Fruit fly (Drosophila melanogaster) whole organism: ENCODE results near the gene CG42307.

Source experiments
- CG8478 ChIP-seq: fragments of >200 bp; optimal IDR thresholded peaks from 2 replicates; lab custom pipeline; 2018; ENCODE audit warnings: inconsistent platforms
- Dll ChIP-seq: fragments of >200 bp; optimal IDR thresholded peaks from 2 replicates; lab custom pipeline; 2017
- EcR ChIP-seq, 2 experiments: fragments of >200 bp; optimal IDR thresholded peaks; 2 replicates each; lab custom pipeline; 2017; ENCODE audit warnings: missing biosample characterization in 2 of 2, missing genetic modification characterization in 2 of 2, missing genetic modification reagents in 2 of 2
- pan ChIP-seq: fragments of >200 bp; optimal IDR thresholded peaks from 2 replicates; lab custom pipeline; 2017
- psq ChIP-seq: fragments of >200 bp; optimal IDR thresholded peaks from 2 replicates; lab custom pipeline; 2017
- usp ChIP-seq: fragments of >200 bp; optimal IDR thresholded peaks from 2 replicates; lab custom pipeline; 2017; ENCODE audit warnings: missing biosample characterization, missing genetic modification characterization, mixed read lengths

The CG42307 gene

dm6 chr3L:7328567-7329253 lies at the start of gene CG42307, which contains the start of the genes mrva and mus312:
Gene CG42307 (plus strand): TSS chr3L:7329132.
Gene mrva (minus strand): TSS chr3L:7328842.
Gene mus312 (plus strand): TSS chr3L:7329132.
- TF ChIP-seq usp (no peak), Dll (lab: Kevin White, UChicago) (no peak), pan (lab: Kevin White, UChicago) (no peak), EcR (GFP tag; optimal IDR thresholded peaks at IDR 0.05; lab: Kevin White, UChicago) (no peak), psq (no peak), CG8478 (lab: Kevin White, UChicago) (no peak)

dm6 chr3L:7283541-7283940 lies 45.4 kb upstream of the CG42307 start:
- TF ChIP-seq EcR (GFP tag; optimal IDR thresholded peaks at IDR 0.05; lab: Kevin White, UChicago) (no peak), CG8478 (lab: Kevin White, UChicago) (no peak), usp (no peak), psq (no peak), Dll (lab: Kevin White, UChicago) (no peak), pan (lab: Kevin White, UChicago) (no peak)

dm6 chr3L:7300660-7301059 lies 28.3 kb upstream of the CG42307 start:
- no peak for TF ChIP-seq CG8478 (lab: Kevin White, UChicago)
- no peak for TF ChIP-seq psq
- TF ChIP-seq usp: no peak
- TF ChIP-seq pan (lab: Kevin White, UChicago): no peak
- TF ChIP-seq Dll (lab: Kevin White, UChicago): no peak
- TF ChIP-seq EcR (GFP tag; optimal IDR thresholded peaks at IDR 0.05; lab: Kevin White, UChicago): no peak

- TF ChIP-seq pan (lab: Kevin White, UChicago) (no peak), psq (no peak), EcR (GFP tag; optimal IDR thresholded peaks at IDR 0.05; lab: Kevin White, UChicago) (no peak), usp (no peak), Dll (lab: Kevin White, UChicago) (no peak), CG8478 (lab: Kevin White, UChicago) (no peak)
Observed at dm6 chr3L:7312754-7313153, 16.2 kb upstream of the CG42307 start, which contains the start of gene unc-13-4A. Gene unc-13-4A (minus strand): TSS chr3L:7312896.

dm6 chr3L:7313559-7314132 lies 15.3 kb upstream of the CG42307 start:
- TF ChIP-seq usp (no peak), pan (lab: Kevin White, UChicago) (no peak), CG8478 (lab: Kevin White, UChicago) (no peak), EcR (GFP tag; optimal IDR thresholded peaks at IDR 0.05; lab: Kevin White, UChicago) (no peak), psq (no peak), Dll (lab: Kevin White, UChicago) (no peak)

- TF ChIP-seq psq: no peak
- no peak for TF ChIP-seq pan (lab: Kevin White, UChicago)
- TF ChIP-seq Dll (lab: Kevin White, UChicago): no peak
- TF ChIP-seq EcR (GFP tag; optimal IDR thresholded peaks at IDR 0.05; lab: Kevin White, UChicago): no peak
- no peak for TF ChIP-seq CG8478 (lab: Kevin White, UChicago)
- no peak for TF ChIP-seq usp
Observed at dm6 chr3L:7314133-7314532, 14.8 kb upstream of the CG42307 start.

- no peak for TF ChIP-seq usp
- no peak for TF ChIP-seq pan (lab: Kevin White, UChicago)
- TF ChIP-seq psq: no peak
- no peak for TF ChIP-seq EcR (GFP tag; optimal IDR thresholded peaks at IDR 0.05; lab: Kevin White, UChicago)
Observed at dm6 chr3L:7319768-7320167, 9.2 kb upstream of the CG42307 start, which contains the start of gene CG8607. Gene CG8607 (plus strand): TSS chr3L:7320068.

- no peak for TF ChIP-seq pan (lab: Kevin White, UChicago)
- no peak for TF ChIP-seq CG8478 (lab: Kevin White, UChicago)
- no peak for TF ChIP-seq usp
- no peak for TF ChIP-seq psq
- no peak for TF ChIP-seq EcR (GFP tag; optimal IDR thresholded peaks at IDR 0.05; lab: Kevin White, UChicago)
- no peak for TF ChIP-seq Dll (lab: Kevin White, UChicago)
Observed at dm6 chr3L:7323348-7323747, 5.6 kb upstream of the CG42307 start, which contains the start of the genes RhoGEF4 and Rint1. Gene RhoGEF4 (minus strand): TSS chr3L:7323411. Gene Rint1 (plus strand): TSS chr3L:7323619.

dm6 chr3L:7326676-7327075 lies 2.3 kb upstream of the CG42307 start:
- TF ChIP-seq pan (lab: Kevin White, UChicago) (no peak), usp (no peak), CG8478 (lab: Kevin White, UChicago) (no peak), psq (no peak), Dll (lab: Kevin White, UChicago) (no peak), EcR (GFP tag; optimal IDR thresholded peaks at IDR 0.05; lab: Kevin White, UChicago) (no peak)

dm6 chr3L:7334990-7335389 lies 6.1 kb downstream of the CG42307 start, which contains the start of the genes wrm1 and wrm2:
Gene wrm1 (minus strand): TSS chr3L:7335226.
Gene wrm2 (minus strand): TSS chr3L:7335226.
- no peak for TF ChIP-seq EcR (GFP tag; optimal IDR thresholded peaks at IDR 0.05; lab: Kevin White, UChicago)
- no peak for TF ChIP-seq CG8478 (lab: Kevin White, UChicago)
- no peak for TF ChIP-seq psq
- TF ChIP-seq pan (lab: Kevin White, UChicago): no peak
- no peak for TF ChIP-seq usp
- no peak for TF ChIP-seq Dll (lab: Kevin White, UChicago)

dm6 chr3L:7338786-7339185 lies 9.9 kb downstream of the CG42307 start:
- TF ChIP-seq Dll (lab: Kevin White, UChicago) (no peak), CG8478 (lab: Kevin White, UChicago) (no peak)

dm6 chr3L:7339216-7339742 lies 10.3 kb downstream of the CG42307 start, which contains the start of the genes lark and eco:
Gene lark (plus strand): TSS chr3L:7339266.
Gene eco (minus strand): TSS chr3L:7339340.
- TF ChIP-seq Dll (lab: Kevin White, UChicago) (no peak), EcR (GFP tag; optimal IDR thresholded peaks at IDR 0.05; lab: Kevin White, UChicago) (no peak), psq (no peak), CG8478 (lab: Kevin White, UChicago) (no peak), pan (lab: Kevin White, UChicago) (no peak), usp (no peak)
